Fruit fly (Drosophila melanogaster): ENCODE results near the gene CG6576.

dm6 chr3L:8798539-8798938, 42.8 kb downstream of the CG6576 start:
- no peak for TF ChIP-seq h (optimal IDR thresholded peaks at IDR 0.05)
- TF ChIP-seq psq (optimal IDR thresholded peaks at IDR 0.05) = no peak
- TF ChIP-seq ttk (optimal IDR thresholded peaks at IDR 0.05) = no peak
- TF ChIP-seq Myc (optimal IDR thresholded peaks at IDR 0.05) = no peak
- TF ChIP-seq insv (optimal IDR thresholded peaks at IDR 0.05) = no peak
- TF ChIP-seq Sin3A (optimal IDR thresholded peaks at IDR 0.05) = no peak

Measured in Kc167 (cell line).